Fruit fly (Drosophila melanogaster): ENCODE measurements around the gene CG5653.

dm6 chr3L:8951507-8951906, 14.7 kb downstream of the CG5653 start:
- TF ChIP-seq Dll (optimal IDR thresholded peaks at IDR 0.05) (no peak), psq (optimal IDR thresholded peaks at IDR 0.05) (no peak), pan (optimal IDR thresholded peaks at IDR 0.05) (no peak), CG8478 (optimal IDR thresholded peaks at IDR 0.05) (no peak), usp (GFP tag; optimal IDR thresholded peaks at IDR 0.05) (no peak), EcR (GFP tag; optimal IDR thresholded peaks at IDR 0.05) (no peak)
